Fruit fly (Drosophila melanogaster): ENCODE data around the gene COX4.

The COX4 gene

dm6 chr2L:19958520-19959161 lies at the start of gene COX4:
Gene COX4 (plus strand): TSS chr2L:19958713.
- TF ChIP-seq ap (GFP tag; IDR thresholded peaks at IDR 0.05), result no peak
- TF ChIP-seq CG6683 (GFP tag; optimal IDR thresholded peaks at IDR 0.05), result no peak
- no peak for TF ChIP-seq CG15011 (GFP tag; optimal IDR thresholded peaks at IDR 0.05)
- TF ChIP-seq eyg (GFP tag; optimal IDR thresholded peaks at IDR 0.05), result no peak
- no peak for TF ChIP-seq al (GFP tag; IDR thresholded peaks at IDR 0.05)
- TF ChIP-seq zen (tag; optimal IDR thresholded peaks at IDR 0.05), result peak; percentile 71
- no peak for TF ChIP-seq CG2120 (GFP tag; optimal IDR thresholded peaks at IDR 0.05)
- TF ChIP-seq CG3163 (GFP tag; optimal IDR thresholded peaks at IDR 0.05), result no peak
- no peak for TF ChIP-seq CG9876 (GFP tag; optimal IDR thresholded peaks at IDR 0.05)
- no peak for TF ChIP-seq CG6254 (GFP tag; optimal IDR thresholded peaks at IDR 0.05)
- TF ChIP-seq D (optimal IDR thresholded peaks at IDR 0.05), result no peak
- TF ChIP-seq D (GFP tag; optimal IDR thresholded peaks at IDR 0.05), result no peak
- TF ChIP-seq hth (optimal IDR thresholded peaks at IDR 0.05), result no peak
- no peak for TF ChIP-seq CG8089 (GFP tag; optimal IDR thresholded peaks at IDR 0.05)
- no peak for TF ChIP-seq Lim3 (GFP tag; IDR thresholded peaks at IDR 0.05)
- no peak for TF ChIP-seq Nf-YA (GFP tag; IDR thresholded peaks at IDR 0.05)
- TF ChIP-seq CG3407 (GFP tag; optimal IDR thresholded peaks at IDR 0.05), result no peak
- TF ChIP-seq CG14014 (GFP tag; IDR thresholded peaks at IDR 0.05), result no peak
- no peak for TF ChIP-seq chinmo (GFP tag; IDR thresholded peaks at IDR 0.05; ENCODE audit: partially characterized antibody)
- TF ChIP-seq E2f1 (GFP tag; IDR thresholded peaks at IDR 0.05), result no peak
- no peak for TF ChIP-seq schlank (tag; optimal IDR thresholded peaks at IDR 0.05)
- no peak for TF ChIP-seq zf30C (GFP tag; optimal IDR thresholded peaks at IDR 0.05)
- TF ChIP-seq CG13287 (GFP tag; IDR thresholded peaks at IDR 0.05; ENCODE audit: partially characterized antibody), result peak; percentile 84
- no peak for TF ChIP-seq ems (GFP tag; optimal IDR thresholded peaks at IDR 0.05)
- TF ChIP-seq CG6854 (GFP tag; optimal IDR thresholded peaks at IDR 0.05), result no peak
- no peak for TF ChIP-seq emc (GFP tag; optimal IDR thresholded peaks at IDR 0.05)
- no peak for TF ChIP-seq H2.0 (GFP tag; IDR thresholded peaks at IDR 0.05)
- no peak for TF ChIP-seq dimm (GFP tag; IDR thresholded peaks at IDR 0.05)
- no peak for TF ChIP-seq HHEX (GFP tag; optimal IDR thresholded peaks at IDR 0.05)
- TF ChIP-seq unc-4 (GFP tag; IDR thresholded peaks at IDR 0.05; ENCODE audit: partially characterized antibody), result peak; percentile 77
- no peak for TF ChIP-seq Mad (GFP tag; optimal IDR thresholded peaks at IDR 0.05)
- no peak for TF ChIP-seq CG7372 (GFP tag; IDR thresholded peaks at IDR 0.05)
- no peak for TF ChIP-seq CG43689 (GFP tag; IDR thresholded peaks at IDR 0.05)
- no peak for TF ChIP-seq toy (GFP tag; IDR thresholded peaks at IDR 0.05)
- peak; percentile 98 for TF ChIP-seq CG14710 (tag; optimal IDR thresholded peaks at IDR 0.05)
- TF ChIP-seq Taf1 (GFP tag; IDR thresholded peaks at IDR 0.05), result no peak
- peak; percentile 49; the same call in 1 of the 3 replicates for TF ChIP-seq vnd (GFP tag; IDR thresholded peaks at IDR 0.05; ENCODE audit: partially characterized antibody)
- no peak for TF ChIP-seq caup (GFP tag; optimal IDR thresholded peaks at IDR 0.05; ENCODE audit: severe bottlenecking)
- no peak for TF ChIP-seq sd (tag; optimal IDR thresholded peaks at IDR 0.05)
- TF ChIP-seq Nf-YC (tag; optimal IDR thresholded peaks at IDR 0.05), result no peak
- no peak for TF ChIP-seq pan (optimal IDR thresholded peaks at IDR 0.05)
- no peak for TF ChIP-seq pan (GFP tag; optimal IDR thresholded peaks at IDR 0.05 in 1 of 2, IDR thresholded peaks at IDR 0.05 in 1 of 2)
- TF ChIP-seq phol (tag; optimal IDR thresholded peaks at IDR 0.05), result peak; percentile 11
- no peak for TF ChIP-seq CG3726 (GFP tag; IDR thresholded peaks at IDR 0.05)
- no peak for TF ChIP-seq Dfd (GFP tag; optimal IDR thresholded peaks at IDR 0.05)
- TF ChIP-seq sqz (GFP tag; optimal IDR thresholded peaks at IDR 0.05), result no peak
- TF ChIP-seq CG1603 (tag; optimal IDR thresholded peaks at IDR 0.05), result no peak
- TF ChIP-seq Opbp (GFP tag; IDR thresholded peaks at IDR 0.05; ENCODE audit: partially characterized antibody), result peak; percentile 75; the same call in 2 of the 3 replicates
- TF ChIP-seq Hmx (GFP tag; optimal IDR thresholded peaks at IDR 0.05), result no peak
- TF ChIP-seq CG9932 (GFP tag; IDR thresholded peaks at IDR 0.05), result no peak
- TF ChIP-seq Camta (GFP tag; optimal IDR thresholded peaks at IDR 0.05), result no peak
